Fruit fly (Drosophila melanogaster) whole organism, embryonic: Measurements from ENCODE around the gene CG13365.

Experiments
- CG10274 ChIP-seq: fragments of 200-800 bp; sonication (Bioruptor generic); optimal IDR thresholded peaks from 3 replicates; lab custom pipeline; 2017; ENCODE audit warnings: missing biosample characterization, mild to moderate bottlenecking, missing genetic modification characterization
- CG10431 ChIP-seq: fragments of 200-800 bp; sonication (Bioruptor generic); optimal IDR thresholded peaks from 3 replicates; lab custom pipeline; 2018; ENCODE audit warnings: missing biosample characterization, mild to moderate bottlenecking, missing genetic modification characterization
- CG11560 ChIP-seq: fragments of 200-800 bp; sonication (Bioruptor generic); IDR thresholded peaks from 3 replicates; pipeline ENCODE4 v1.3.6; 2022; ENCODE audit warnings: missing biosample characterization, missing genetic modification characterization
- CG12942 ChIP-seq: fragments of 200-800 bp; sonication (Bioruptor generic); optimal IDR thresholded peaks from 3 replicates; lab custom pipeline; 2016; ENCODE audit warnings: missing biosample characterization, missing genetic modification characterization
- CG13624 ChIP-seq: fragments of 200-800 bp; sonication (Bioruptor generic); optimal IDR thresholded peaks from 2 replicates; lab custom pipeline; 2016; ENCODE audit warnings: missing biosample characterization, missing genetic modification characterization
- CG14667 ChIP-seq: fragments of 200-800 bp; sonication (Bioruptor generic); IDR thresholded peaks from 2 replicates; pipeline ENCODE4 v1.3.6; 2022; ENCODE audit warnings: missing biosample characterization, missing genetic modification characterization
- CG17186 ChIP-seq: fragments of 200-800 bp; sonication (Bioruptor generic); optimal IDR thresholded peaks from 3 replicates; lab custom pipeline; 2017; ENCODE audit warnings: missing biosample characterization, missing genetic modification reagents, missing genetic modification characterization
- CG17568 ChIP-seq: fragments of 200-800 bp; sonication (Bioruptor generic); optimal IDR thresholded peaks from 2 replicates; lab custom pipeline; 2018; ENCODE audit warnings: missing biosample characterization, mild to moderate bottlenecking, missing genetic modification characterization, moderate library complexity
- CG18599 ChIP-seq: fragments of 200-800 bp; sonication (Bioruptor generic); optimal IDR thresholded peaks from 3 replicates; lab custom pipeline; 2017; ENCODE audit warnings: missing biosample characterization, missing genetic modification characterization, mild to moderate bottlenecking, moderate library complexity, missing genetic modification reagents
- CG2875 ChIP-seq: fragments of 200-800 bp; sonication (Bioruptor generic); optimal IDR thresholded peaks from 2 replicates; lab custom pipeline; 2017; ENCODE audit warnings: missing biosample characterization, mild to moderate bottlenecking, missing genetic modification characterization, missing genetic modification reagents
- CG30020 ChIP-seq: fragments of 200-800 bp; optimal IDR thresholded peaks from 2 replicates; lab custom pipeline; 2019; ENCODE audit warnings: missing biosample characterization, mild to moderate bottlenecking, missing genetic modification characterization, moderate library complexity
- CG34224 ChIP-seq: fragments of 200-800 bp; sonication (Bioruptor generic); IDR thresholded peaks from 3 replicates; pipeline ENCODE4 v1.3.6; 2022; ENCODE audit warnings: missing biosample characterization, missing genetic modification characterization; ENCODE audit not compliant: partially characterized antibody
- CG3995 ChIP-seq: fragments of 200-800 bp; sonication (Bioruptor generic); optimal IDR thresholded peaks from 3 replicates; lab custom pipeline; 2016; ENCODE audit warnings: missing biosample characterization, missing genetic modification characterization
- CG4730 ChIP-seq: fragments of 200-800 bp; sonication (Bioruptor generic); IDR thresholded peaks from 2 replicates; pipeline ENCODE4 v1.3.6; 2022; ENCODE audit warnings: missing biosample characterization, missing genetic modification characterization
- CG6813 ChIP-seq: fragments of 200-800 bp; sonication (Bioruptor generic); optimal IDR thresholded peaks from 2 replicates; lab custom pipeline; 2017; ENCODE audit warnings: missing biosample characterization, missing genetic modification characterization, mild to moderate bottlenecking, moderate library complexity, missing genetic modification reagents
- CG7963 ChIP-seq: fragments of 200-800 bp; sonication (Bioruptor generic); IDR thresholded peaks from 3 replicates; pipeline ENCODE4 v1.3.6; 2022; ENCODE audit warnings: missing biosample characterization, missing genetic modification characterization; ENCODE audit not compliant: partially characterized antibody
- CG9817 ChIP-seq: fragments of 200-800 bp; sonication (Bioruptor generic); optimal IDR thresholded peaks from 2 replicates; lab custom pipeline; 2018; ENCODE audit warnings: missing biosample characterization, mild to moderate bottlenecking, missing genetic modification characterization, moderate library complexity
- Dip2 ChIP-seq: fragments of 200-800 bp; sonication (Bioruptor generic); IDR thresholded peaks from 2 replicates; pipeline ENCODE4 v1.3.6; 2022; ENCODE audit warnings: missing biosample characterization, missing genetic modification characterization
- Fer3 ChIP-seq: fragments of 200-800 bp; sonication (Bioruptor generic); optimal IDR thresholded peaks from 2 replicates; lab custom pipeline; 2018; ENCODE audit warnings: missing biosample characterization, mild to moderate bottlenecking, missing genetic modification characterization, moderate library complexity
- Gug ChIP-seq: fragments of 200-800 bp; sonication (Bioruptor generic); IDR thresholded peaks from 4 replicates; pipeline ENCODE4 v1.3.6; 2022; ENCODE audit warnings: missing biosample characterization, missing genetic modification characterization
- Med ChIP-seq: fragments of 200-800 bp; sonication (Bioruptor generic); peaks from one replicate; lab custom pipeline; 2016; ENCODE audit warnings: missing biosample characterization, missing genetic modification characterization, mild to moderate bottlenecking, inconsistent platforms, moderate library complexity
- Meics ChIP-seq: fragments of 200-800 bp; sonication (Bioruptor generic); optimal IDR thresholded peaks from 2 replicates; lab custom pipeline; 2017; ENCODE audit warnings: missing biosample characterization, mild to moderate bottlenecking, missing genetic modification characterization
- Mrtf ChIP-seq: fragments of 200-800 bp; sonication (Bioruptor generic); IDR thresholded peaks from 3 replicates; pipeline ENCODE4 v1.3.6; 2022; ENCODE audit warnings: missing biosample characterization, missing genetic modification characterization
- Ravus ChIP-seq: fragments of 200-800 bp; sonication (Bioruptor generic); IDR thresholded peaks from 2 replicates; pipeline ENCODE4 v1.3.6; 2022; ENCODE audit warnings: missing biosample characterization, missing genetic modification characterization
- Rfx ChIP-seq: fragments of 200-800 bp; sonication (Bioruptor generic); IDR thresholded peaks from 2 replicates; pipeline ENCODE4 v1.3.6; 2022; ENCODE audit warnings: missing biosample characterization, missing genetic modification characterization
- Sin3A ChIP-seq: fragments of >200 bp; optimal IDR thresholded peaks from 2 replicates; lab custom pipeline; 2018
- TFAM ChIP-seq: fragments of 200-800 bp; sonication (Bioruptor generic); optimal IDR thresholded peaks from 2 replicates; lab custom pipeline; 2017; ENCODE audit warnings: missing biosample characterization, missing genetic modification characterization, inconsistent platforms
- Taf1 ChIP-seq: fragments of 200-800 bp; sonication (Bioruptor generic); IDR thresholded peaks from 2 replicates; pipeline ENCODE4 v1.3.6; 2022; ENCODE audit warnings: missing biosample characterization, missing genetic modification characterization
- Tbp ChIP-seq: fragments of >200 bp; optimal IDR thresholded peaks from 2 replicates; lab custom pipeline; 2018; ENCODE audit warnings: missing biosample characterization, missing genetic modification characterization
- Vsx1 ChIP-seq: fragments of 200-800 bp; sonication (Bioruptor generic); optimal IDR thresholded peaks from 2 replicates; lab custom pipeline; 2017; ENCODE audit warnings: missing biosample characterization, mild to moderate bottlenecking, missing genetic modification characterization, missing genetic modification reagents
- ab ChIP-seq: fragments of 200-800 bp; sonication (Bioruptor generic); optimal IDR thresholded peaks from 2 replicates; lab custom pipeline; 2016; ENCODE audit warnings: missing biosample characterization, missing genetic modification characterization
- bigmax ChIP-seq: fragments of 200-800 bp; sonication (Bioruptor generic); optimal IDR thresholded peaks from 2 replicates; lab custom pipeline; 2018; ENCODE audit warnings: missing biosample characterization, mild to moderate bottlenecking, missing genetic modification characterization
- chn ChIP-seq: fragments of 200-800 bp; sonication (Bioruptor generic); optimal IDR thresholded peaks from 2 replicates; lab custom pipeline; 2016; ENCODE audit warnings: missing biosample characterization, missing genetic modification characterization
- crp ChIP-seq, 2 experiments: fragments of 200-800 bp; sonication (Bioruptor generic); optimal IDR thresholded peaks; 2 replicates in 1 of 2; 3 replicates in 1 of 2; lab custom pipeline; 2017; ENCODE audit warnings: missing biosample characterization in 2 of 2, missing genetic modification characterization in 2 of 2, mild to moderate bottlenecking in 1 of 2, moderate library complexity in 1 of 2
- cwo ChIP-seq: fragments of 200-800 bp; sonication (Bioruptor generic); optimal IDR thresholded peaks from 3 replicates; lab custom pipeline; 2017; ENCODE audit warnings: missing biosample characterization, missing genetic modification characterization, mild to moderate bottlenecking, moderate library complexity, missing genetic modification reagents
- gem ChIP-seq: fragments of 200-800 bp; sonication (Bioruptor generic); optimal IDR thresholded peaks from 2 replicates; lab custom pipeline; 2019; ENCODE audit warnings: missing biosample characterization, mild to moderate bottlenecking, missing genetic modification characterization, moderate library complexity
- hb ChIP-seq: fragments of 200-800 bp; sonication (Bioruptor generic); IDR thresholded peaks from 3 replicates; pipeline ENCODE4 v1.3.6; 2022; ENCODE audit warnings: missing biosample characterization, missing genetic modification characterization; ENCODE audit not compliant: partially characterized antibody
- lbe ChIP-seq: fragments of 200-800 bp; sonication (Bioruptor generic); optimal IDR thresholded peaks from 2 replicates; lab custom pipeline; 2016; ENCODE audit warnings: missing biosample characterization, mild to moderate bottlenecking, missing genetic modification characterization
- nerfin-2 ChIP-seq: fragments of 200-800 bp; sonication (Bioruptor generic); IDR thresholded peaks from 2 replicates; pipeline ENCODE4 v1.3.6; 2022; ENCODE audit warnings: missing biosample characterization, missing genetic modification characterization; ENCODE audit not compliant: partially characterized antibody
- nmo ChIP-seq: fragments of 200-800 bp; sonication (Bioruptor generic); optimal IDR thresholded peaks from 2 replicates; lab custom pipeline; 2018; ENCODE audit warnings: missing biosample characterization, mild to moderate bottlenecking, missing genetic modification characterization, moderate library complexity
- pum ChIP-seq: fragments of 200-800 bp; sonication (Bioruptor generic); optimal IDR thresholded peaks from 2 replicates; lab custom pipeline; 2016; ENCODE audit warnings: missing biosample characterization, missing genetic modification characterization
- sc ChIP-seq, 3 experiments: fragments of >200 bp in 2 of 3; fragments of 200-800 bp in 1 of 3; sonication (Bioruptor generic) in 1 of 3; optimal IDR thresholded peaks; 2 replicates in 2 of 3; 3 replicates in 1 of 3; lab custom pipeline; 2017; ENCODE audit warnings: mild to moderate bottlenecking in 1 of 3, missing biosample characterization in 1 of 3, missing genetic modification characterization in 1 of 3, missing genetic modification reagents in 1 of 3
- sd ChIP-seq: fragments of 200-800 bp; sonication (Bioruptor generic); optimal IDR thresholded peaks from 3 replicates; lab custom pipeline; 2018; ENCODE audit warnings: missing biosample characterization, mild to moderate bottlenecking, missing genetic modification characterization, moderate library complexity
- shn ChIP-seq: fragments of 200-800 bp; sonication (Bioruptor generic); optimal IDR thresholded peaks from 3 replicates; lab custom pipeline; 2016; ENCODE audit warnings: missing biosample characterization, missing genetic modification characterization
- sim ChIP-seq: fragments of 200-800 bp; sonication (Bioruptor generic); IDR thresholded peaks from 2 replicates; pipeline ENCODE4 v1.3.6; 2022; ENCODE audit warnings: missing biosample characterization, missing genetic modification characterization
- slp2 ChIP-seq: fragments of 200-800 bp; sonication (Bioruptor generic); optimal IDR thresholded peaks from 2 replicates; lab custom pipeline; 2016; ENCODE audit warnings: missing biosample characterization, missing genetic modification characterization
- sqz ChIP-seq: fragments of 200-800 bp; sonication (Bioruptor generic); optimal IDR thresholded peaks from 3 replicates; lab custom pipeline; 2018; ENCODE audit warnings: missing biosample characterization, mild to moderate bottlenecking, missing genetic modification characterization
- stc ChIP-seq: fragments of 200-800 bp; sonication (Bioruptor generic); IDR thresholded peaks from 2 replicates; pipeline ENCODE4 v1.3.6; 2022; ENCODE audit warnings: missing biosample characterization, missing genetic modification characterization
- trem ChIP-seq: fragments of 200-800 bp; optimal IDR thresholded peaks from 3 replicates; lab custom pipeline; 2019; ENCODE audit warnings: missing biosample characterization, mild to moderate bottlenecking, missing genetic modification characterization, moderate library complexity
- trh ChIP-seq: fragments of 200-800 bp; sonication (Bioruptor generic); optimal IDR thresholded peaks from 2 replicates; lab custom pipeline; 2016; ENCODE audit warnings: missing biosample characterization, missing genetic modification characterization

Gene CG13365

DNA sequence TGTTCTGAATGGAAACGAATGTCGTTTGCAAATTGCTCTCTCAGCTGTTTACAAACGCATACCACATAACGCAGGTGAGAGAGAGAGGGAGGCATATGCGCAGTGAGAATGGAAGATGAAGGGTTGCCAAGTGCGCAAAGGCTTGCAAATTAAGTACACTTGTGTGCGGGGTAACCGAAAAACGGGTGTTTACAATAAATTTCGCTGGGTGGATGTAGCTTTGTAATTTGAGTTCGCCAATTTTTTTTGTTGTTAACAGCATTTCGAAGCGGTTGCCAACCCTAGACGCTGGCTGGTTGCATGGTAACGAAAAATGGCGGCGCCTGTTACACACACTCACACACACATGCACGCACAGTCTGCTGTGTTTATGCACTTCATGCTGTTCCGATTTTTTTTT lies 33.9 kb upstream of the CG13365 start (continued):
- TF ChIP-seq Fer3 (peak; percentile 95), CG12942 (GFP tag; lab: Kevin White, UChicago) (peak; percentile 92), CG2875 (GFP tag; lab: Kevin White, UChicago) (peak; percentile 96), Rfx (GFP tag; lab: Robert Waterston, UW) (peak; percentile 98), nerfin-2 (GFP tag; lab: Robert Waterston, UW) (no peak), CG13624 (GFP tag; lab: Kevin White, UChicago) (peak; percentile 97), lbe (GFP tag; lab: Kevin White, UChicago) (peak; percentile 95), Gug (peak; percentile 95), sim (GFP tag; lab: Robert Waterston, UW) (peak; percentile 93), CG7963 (GFP tag; lab: Robert Waterston, UW) (no peak), Taf1 (GFP tag; lab: Robert Waterston, UW) (peak; percentile 95), CG30020 (tag; lab: Kevin White, UChicago) (peak; percentile 74), crp (GFP tag; optimal IDR thresholded peaks at IDR 0.05; lab: Kevin White, UChicago) (peak in 1 of 2 experiments; percentile 71), CG3995 (GFP tag; lab: Kevin White, UChicago) (peak; percentile 79), bigmax (peak; percentile 57), Meics (GFP tag; lab: Kevin White, UChicago) (peak; percentile 96), CG18599 (GFP tag; lab: Kevin White, UChicago) (peak; percentile 97), CG14667 (GFP tag; lab: Robert Waterston, UW) (peak; percentile 93), sd (tag; lab: Kevin White, UChicago) (peak; percentile 85), cwo (GFP tag; lab: Kevin White, UChicago) (peak; percentile 89), Mrtf (GFP tag; lab: Robert Waterston, UW) (peak; percentile 96), CG17186 (GFP tag; lab: Kevin White, UChicago) (peak; percentile 89), ab (GFP tag; lab: Kevin White, UChicago) (peak; percentile 93), Tbp (GFP tag; lab: Kevin White, UChicago) (no peak), Ravus (peak; percentile 90), CG10431 (GFP tag; lab: Kevin White, UChicago) (peak; percentile 92), Dip2 (GFP tag; lab: Robert Waterston, UW) (peak; percentile 55; the same call in 1 of the 2 replicates), hb (no peak), Vsx1 (GFP tag; lab: Kevin White, UChicago) (no peak), TFAM (GFP tag; lab: Kevin White, UChicago) (peak; percentile 80), stc (GFP tag; lab: Robert Waterston, UW) (peak; percentile 95), slp2 (GFP tag; lab: Kevin White, UChicago) (peak; percentile 95), CG11560 (tag; lab: Robert Waterston, UW) (peak; percentile 85), CG6813 (peak; percentile 98), Sin3A (lab: Kevin White, UChicago) (no peak), nmo (GFP tag; lab: Kevin White, UChicago) (peak; percentile 94), gem (tag; lab: Kevin White, UChicago) (peak; percentile 95), CG9817 (tag; lab: Kevin White, UChicago) (peak; percentile 95), trem (peak; percentile 74), pum (GFP tag; lab: Kevin White, UChicago) (peak; percentile 91), chn (GFP tag; lab: Kevin White, UChicago) (peak; percentile 95), sc (optimal IDR thresholded peaks at IDR 0.05; lab: Kevin White, UChicago) (no peak), sc (GFP tag; optimal IDR thresholded peaks at IDR 0.05; lab: Kevin White, UChicago) (peak; percentile 90), CG34224 (GFP tag; lab: Robert Waterston, UW) (no peak), CG17568 (GFP tag; lab: Kevin White, UChicago) (no peak), Med (GFP tag; lab: Kevin White, UChicago) (peak; percentile 99), sqz (GFP tag; lab: Kevin White, UChicago) (peak; percentile 94), CG4730 (GFP tag; lab: Robert Waterston, UW) (peak; percentile 91), CG10274 (peak; percentile 90), trh (peak; percentile 67), shn (GFP tag; lab: Kevin White, UChicago) (peak; percentile 95)
